Fruit fly (Drosophila melanogaster) whole organism, embryonic: ENCODE measurements around the gene CG1896.

Source experiments
- Ada2b ChIP-seq: fragments of 200-800 bp; sonication (Bioruptor generic); IDR thresholded peaks from 2 replicates; pipeline ENCODE4 v1.3.6; 2022; ENCODE audit warnings: missing biosample characterization, missing genetic modification characterization
- Atf3 ChIP-seq: fragments of 200-800 bp; sonication (Bioruptor generic); optimal IDR thresholded peaks from 3 replicates; lab custom pipeline; 2016; ENCODE audit warnings: missing biosample characterization, missing genetic modification characterization
- BtbVII ChIP-seq: fragments of 200-800 bp; sonication (Bioruptor generic); optimal IDR thresholded peaks from 3 replicates; lab custom pipeline; 2017; ENCODE audit warnings: missing biosample characterization, mild to moderate bottlenecking, missing genetic modification characterization
- CG12104 ChIP-seq: fragments of 200-800 bp; sonication (Bioruptor generic); optimal IDR thresholded peaks from 3 replicates; lab custom pipeline; 2016; ENCODE audit warnings: missing biosample characterization, missing genetic modification characterization
- CG12219 ChIP-seq: fragments of 200-800 bp; sonication (Bioruptor generic); optimal IDR thresholded peaks from 3 replicates; lab custom pipeline; 2018; ENCODE audit warnings: missing biosample characterization, mild to moderate bottlenecking, missing genetic modification characterization
- CG12299 ChIP-seq: fragments of 200-800 bp; sonication (Bioruptor generic); optimal IDR thresholded peaks from 2 replicates; lab custom pipeline; 2018; ENCODE audit warnings: missing biosample characterization, mild to moderate bottlenecking, missing genetic modification characterization
- CG14441 ChIP-seq: fragments of 200-800 bp; sonication (Bioruptor generic); IDR thresholded peaks from 2 replicates; pipeline ENCODE4 v1.3.6; 2022; ENCODE audit warnings: missing biosample characterization, missing genetic modification characterization
- CG15073 ChIP-seq: fragments of 200-800 bp; sonication (Bioruptor generic); optimal IDR thresholded peaks from 2 replicates; lab custom pipeline; 2016; ENCODE audit warnings: missing biosample characterization, missing genetic modification characterization
- CG16779 ChIP-seq: fragments of 200-800 bp; sonication (Bioruptor generic); IDR thresholded peaks from 2 replicates; pipeline ENCODE4 v1.3.6; 2022; ENCODE audit warnings: missing biosample characterization, missing genetic modification characterization
- CG17568 ChIP-seq: fragments of 200-800 bp; sonication (Bioruptor generic); optimal IDR thresholded peaks from 2 replicates; lab custom pipeline; 2018; ENCODE audit warnings: missing biosample characterization, mild to moderate bottlenecking, missing genetic modification characterization, moderate library complexity
- CG18011 ChIP-seq: fragments of 200-800 bp; sonication (Bioruptor generic); optimal IDR thresholded peaks from 2 replicates; lab custom pipeline; 2017; ENCODE audit warnings: missing biosample characterization, missing genetic modification characterization, mild to moderate bottlenecking, moderate library complexity, missing genotype
- CG3726 ChIP-seq: fragments of 200-800 bp; sonication (Bioruptor generic); IDR thresholded peaks from 3 replicates; pipeline ENCODE4, ENCODE4 v1.3.6; 2022; ENCODE audit warnings: missing biosample characterization, missing genetic modification characterization
- CG42726 ChIP-seq: fragments of 200-800 bp; sonication (Bioruptor generic); IDR thresholded peaks from 2 replicates; pipeline ENCODE4 v1.3.6; 2022; ENCODE audit warnings: missing biosample characterization, missing genetic modification characterization; ENCODE audit not compliant: partially characterized antibody
- CG4730 ChIP-seq: fragments of 200-800 bp; sonication (Bioruptor generic); IDR thresholded peaks from 2 replicates; pipeline ENCODE4 v1.3.6; 2022; ENCODE audit warnings: missing biosample characterization, missing genetic modification characterization
- CG6765 ChIP-seq: fragments of 200-800 bp; sonication (Bioruptor generic); optimal IDR thresholded peaks from 3 replicates; lab custom pipeline; 2017; ENCODE audit warnings: missing biosample characterization, mild to moderate bottlenecking, missing genetic modification characterization
- CG7271 ChIP-seq: fragments of 200-800 bp; sonication (Bioruptor generic); optimal IDR thresholded peaks from 2 replicates; lab custom pipeline; 2018; ENCODE audit warnings: missing biosample characterization, mild to moderate bottlenecking, missing genetic modification characterization, moderate library complexity
- CG7357 ChIP-seq: fragments of 200-800 bp; sonication (Bioruptor generic); IDR thresholded peaks from 3 replicates; pipeline ENCODE4 v1.3.6; 2022; ENCODE audit warnings: missing biosample characterization, missing genetic modification characterization
- CG7786 ChIP-seq: fragments of 200-800 bp; sonication (Bioruptor generic); optimal IDR thresholded peaks from 2 replicates; lab custom pipeline; 2016; ENCODE audit warnings: missing biosample characterization, missing genetic modification characterization
- CG8359 ChIP-seq: fragments of 200-800 bp; sonication (Bioruptor generic); optimal IDR thresholded peaks from 2 replicates; lab custom pipeline; 2017; ENCODE audit warnings: missing biosample characterization, mild to moderate bottlenecking, missing genetic modification characterization, borderline replicate concordance
- CG8924 ChIP-seq: fragments of 200-800 bp; optimal IDR thresholded peaks from 3 replicates; lab custom pipeline; 2019; ENCODE audit warnings: missing biosample characterization, mild to moderate bottlenecking, missing genetic modification characterization, moderate library complexity
- CG9797 ChIP-seq: fragments of 200-800 bp; sonication (Bioruptor generic); optimal IDR thresholded peaks from 3 replicates; lab custom pipeline; 2018; ENCODE audit warnings: missing biosample characterization, mild to moderate bottlenecking, missing genetic modification characterization
- CG9817 ChIP-seq: fragments of 200-800 bp; sonication (Bioruptor generic); optimal IDR thresholded peaks from 2 replicates; lab custom pipeline; 2018; ENCODE audit warnings: missing biosample characterization, mild to moderate bottlenecking, missing genetic modification characterization, moderate library complexity
- Dad ChIP-seq: fragments of 200-800 bp; sonication (Bioruptor generic); optimal IDR thresholded peaks from 3 replicates; lab custom pipeline; 2016; ENCODE audit warnings: missing biosample characterization, missing genetic modification characterization
- Doc2 ChIP-seq: fragments of 200-800 bp; sonication (Bioruptor generic); IDR thresholded peaks from 2 replicates; pipeline ENCODE4 v1.3.6; 2022; ENCODE audit warnings: missing biosample characterization, missing genetic modification characterization
- Doc3 ChIP-seq: fragments of 200-800 bp; sonication (Bioruptor generic); IDR thresholded peaks from 3 replicates; pipeline ENCODE4 v1.3.6; 2022; ENCODE audit warnings: missing biosample characterization, missing genetic modification characterization; ENCODE audit not compliant: partially characterized antibody
- Dref ChIP-seq: fragments of 200-800 bp; sonication (Bioruptor generic); IDR thresholded peaks from 2 replicates; pipeline ENCODE4 v1.3.6; 2022; ENCODE audit warnings: missing biosample characterization, missing genetic modification characterization
- E2f2 ChIP-seq: fragments of 200-800 bp; sonication (Bioruptor generic); IDR thresholded peaks from 2 replicates; pipeline ENCODE4 v1.3.6; 2022; ENCODE audit warnings: missing biosample characterization, missing genetic modification characterization
- ERR ChIP-seq: fragments of 200-800 bp; sonication (Bioruptor generic); optimal IDR thresholded peaks from 2 replicates; lab custom pipeline; 2016; ENCODE audit warnings: missing biosample characterization, missing genetic modification characterization
- Max ChIP-seq: fragments of 200-800 bp; sonication (Bioruptor generic); optimal IDR thresholded peaks from 2 replicates; lab custom pipeline; 2016; ENCODE audit warnings: missing biosample characterization, mild to moderate bottlenecking, missing genetic modification characterization
- Myb ChIP-seq: fragments of 200-800 bp; sonication (Bioruptor generic); optimal IDR thresholded peaks from 2 replicates; lab custom pipeline; 2016; ENCODE audit warnings: missing biosample characterization, missing genetic modification characterization
- Opbp ChIP-seq: fragments of 200-800 bp; sonication (Bioruptor generic); IDR thresholded peaks from 3 replicates; pipeline ENCODE4 v1.3.6; 2022; ENCODE audit warnings: missing biosample characterization, missing genetic modification characterization; ENCODE audit not compliant: partially characterized antibody
- Sin3A ChIP-seq: fragments of >200 bp; optimal IDR thresholded peaks from 2 replicates; lab custom pipeline; 2018
- Sry-β ChIP-seq: fragments of 200-800 bp; sonication (Bioruptor generic); optimal IDR thresholded peaks from 2 replicates; lab custom pipeline; 2018; ENCODE audit warnings: missing biosample characterization, mild to moderate bottlenecking, missing genetic modification characterization, moderate library complexity
- Sry-δ ChIP-seq: fragments of 200-800 bp; sonication (Bioruptor generic); optimal IDR thresholded peaks from 2 replicates; lab custom pipeline; 2016; ENCODE audit warnings: missing biosample characterization, missing genetic modification characterization
- ab ChIP-seq: fragments of 200-800 bp; sonication (Bioruptor generic); optimal IDR thresholded peaks from 2 replicates; lab custom pipeline; 2016; ENCODE audit warnings: missing biosample characterization, missing genetic modification characterization
- ato ChIP-seq: fragments of 200-800 bp; sonication (Bioruptor generic); IDR thresholded peaks from 2 replicates; pipeline ENCODE4 v1.3.6; 2022; ENCODE audit warnings: missing biosample characterization, missing genetic modification characterization; ENCODE audit not compliant: partially characterized antibody
- da ChIP-seq: fragments of 200-800 bp; sonication (Bioruptor generic); optimal IDR thresholded peaks from 2 replicates; lab custom pipeline; 2016; ENCODE audit warnings: missing biosample characterization, missing genetic modification characterization
- dimm ChIP-seq: fragments of 200-800 bp; sonication (Bioruptor generic); IDR thresholded peaks from 2 replicates; pipeline ENCODE4 v1.3.6; 2022; ENCODE audit warnings: missing biosample characterization, missing genetic modification characterization
- dmrt99B ChIP-seq: fragments of 200-800 bp; sonication (Bioruptor generic); optimal IDR thresholded peaks from 2 replicates; lab custom pipeline; 2018; ENCODE audit warnings: missing biosample characterization, mild to moderate bottlenecking, missing genetic modification characterization, moderate library complexity
- esg ChIP-seq: fragments of 200-800 bp; sonication (Bioruptor generic); conservative IDR thresholded peaks from 2 replicates; pipeline ENCODE4 v1.3.6; 2022; ENCODE audit warnings: missing biosample characterization, missing genetic modification characterization
- fd96Cb ChIP-seq: fragments of 200-800 bp; sonication (Bioruptor generic); optimal IDR thresholded peaks from 2 replicates; lab custom pipeline; 2018; ENCODE audit warnings: missing biosample characterization, mild to moderate bottlenecking, missing genetic modification characterization, moderate library complexity
- h ChIP-seq: fragments of >200 bp; optimal IDR thresholded peaks from 2 replicates; lab custom pipeline; 2017
- inv ChIP-seq: fragments of 200-800 bp; sonication (Bioruptor generic); IDR thresholded peaks from 2 replicates; pipeline ENCODE4 v1.3.6; 2022; ENCODE audit warnings: missing biosample characterization, missing genetic modification characterization; ENCODE audit not compliant: partially characterized antibody
- sens-2 ChIP-seq: fragments of 200-800 bp; sonication (Bioruptor generic); IDR thresholded peaks from 2 replicates; pipeline ENCODE4 v1.3.6; 2022; ENCODE audit warnings: missing biosample characterization, missing genetic modification characterization
- seq ChIP-seq: fragments of 200-800 bp; sonication (Bioruptor generic); IDR thresholded peaks from 2 replicates; pipeline ENCODE4 v1.3.6; 2022; ENCODE audit warnings: missing biosample characterization, missing genetic modification characterization
- ssp ChIP-seq: fragments of 200-800 bp; sonication (Bioruptor generic); IDR thresholded peaks from 2 replicates; pipeline ENCODE4 v1.3.6; 2022; ENCODE audit warnings: missing biosample characterization, missing genetic modification characterization
- stwl ChIP-seq: fragments of 200-800 bp; sonication (Bioruptor generic); optimal IDR thresholded peaks from 3 replicates; lab custom pipeline; 2018; ENCODE audit warnings: missing biosample characterization, mild to moderate bottlenecking, missing genetic modification characterization, moderate library complexity
- sug ChIP-seq: fragments of 200-800 bp; optimal IDR thresholded peaks from 2 replicates; lab custom pipeline; 2019; ENCODE audit warnings: missing biosample characterization, mild to moderate bottlenecking, missing genetic modification characterization, moderate library complexity
- tap ChIP-seq: fragments of 200-800 bp; optimal IDR thresholded peaks from 3 replicates; lab custom pipeline; 2019; ENCODE audit warnings: missing biosample characterization, mild to moderate bottlenecking, missing genetic modification characterization, moderate library complexity
- vfl ChIP-seq: fragments of 200-800 bp; sonication (Bioruptor generic); optimal IDR thresholded peaks from 2 replicates; lab custom pipeline; 2016; ENCODE audit warnings: missing biosample characterization, missing genetic modification characterization
- zen ChIP-seq: fragments of 200-800 bp; sonication (Bioruptor generic); optimal IDR thresholded peaks from 3 replicates; lab custom pipeline; 2018; ENCODE audit warnings: missing biosample characterization, mild to moderate bottlenecking, missing genetic modification characterization, moderate library complexity

The CG1896 gene

DNA sequence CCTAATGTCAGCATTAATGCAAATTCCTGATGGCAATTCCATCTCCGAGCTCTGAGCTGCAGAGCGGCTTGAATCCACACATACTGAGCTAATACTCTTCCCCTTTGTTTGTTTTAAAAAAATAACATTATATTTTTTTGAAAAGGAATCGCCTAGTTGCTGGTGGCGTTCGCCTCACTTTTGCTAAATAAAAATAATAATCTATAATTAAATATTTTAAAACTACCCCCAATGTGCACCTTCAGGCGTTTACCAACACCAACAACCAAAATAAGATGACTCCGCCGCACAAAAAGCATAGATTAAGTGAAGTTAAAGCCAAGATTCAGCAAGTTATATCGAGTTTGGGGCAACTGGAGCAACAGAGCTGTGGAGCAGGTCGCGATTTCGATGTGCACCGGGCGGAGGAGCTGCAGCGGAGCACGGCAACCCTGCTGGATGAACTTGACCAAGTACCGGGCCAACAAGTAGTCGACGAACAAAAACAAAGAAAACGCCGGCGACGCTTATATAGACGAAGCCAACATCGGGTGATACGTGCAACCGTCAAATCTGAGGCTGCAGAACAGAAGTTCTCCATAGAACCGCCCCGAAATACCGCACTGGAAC is at the start of gene CG1896 (continued):
- TF ChIP-seq CG17568 = no peak
- TF ChIP-seq CG18011 (GFP tag; lab: Kevin White, UChicago) = peak; percentile 26
- no peak for TF ChIP-seq Sry-β (GFP tag; lab: Kevin White, UChicago)
- TF ChIP-seq vfl = no peak
- TF ChIP-seq Doc3 (GFP tag; lab: Robert Waterston, UW) = no peak
- no peak for TF ChIP-seq h (lab: Kevin White, UChicago)
- TF ChIP-seq CG42726 (GFP tag; lab: Robert Waterston, UW) = no peak
- TF ChIP-seq seq = peak; percentile 71
- TF ChIP-seq sens-2 (GFP tag; lab: Robert Waterston, UW) = no peak
- no peak for TF ChIP-seq CG12299 (tag; lab: Kevin White, UChicago)
- peak; percentile 30 for TF ChIP-seq Max (GFP tag; lab: Kevin White, UChicago)
- TF ChIP-seq Myb = no peak
- TF ChIP-seq Doc2 (GFP tag; lab: Robert Waterston, UW) = no peak
- peak; percentile 24; the same call in 1 of the 2 replicates for TF ChIP-seq ssp
- TF ChIP-seq CG4730 (GFP tag; lab: Robert Waterston, UW) = no peak
- no peak for TF ChIP-seq CG6765 (GFP tag; lab: Kevin White, UChicago)
- TF ChIP-seq esg = 0 out of 2 replicates have a peak, but pooled peaks have one; percentile 15
- no peak for TF ChIP-seq ab (GFP tag; lab: Kevin White, UChicago)
- TF ChIP-seq Atf3 = no peak
- no peak for TF ChIP-seq ERR (GFP tag; lab: Kevin White, UChicago)
- TF ChIP-seq ato (GFP tag; lab: Robert Waterston, UW) = no peak
- peak; percentile 25 for TF ChIP-seq CG12104
- TF ChIP-seq CG7786 (GFP tag; lab: Kevin White, UChicago) = no peak
- TF ChIP-seq CG16779 (GFP tag; lab: Robert Waterston, UW) = no peak
- no peak for TF ChIP-seq E2f2 (GFP tag; lab: Robert Waterston, UW)
- TF ChIP-seq CG14441 (GFP tag; lab: Robert Waterston, UW) = peak; percentile 46; the same call in 1 of the 2 replicates
- TF ChIP-seq Opbp (GFP tag; lab: Robert Waterston, UW) = no peak
- TF ChIP-seq sug (tag; lab: Kevin White, UChicago) = peak; percentile 20
- peak; percentile 26 for TF ChIP-seq fd96Cb
- TF ChIP-seq CG9797 (GFP tag; lab: Kevin White, UChicago) = no peak
- TF ChIP-seq CG8924 (tag; lab: Kevin White, UChicago) = peak; percentile 60
- no peak for TF ChIP-seq BtbVII (GFP tag; lab: Kevin White, UChicago)
- TF ChIP-seq CG9817 (tag; lab: Kevin White, UChicago) = no peak
- TF ChIP-seq tap (tag; lab: Kevin White, UChicago) = no peak
- TF ChIP-seq CG8359 = no peak
- TF ChIP-seq Sin3A = no peak
- TF ChIP-seq dimm = no peak
- TF ChIP-seq zen (tag; lab: Kevin White, UChicago) = no peak
- no peak for TF ChIP-seq CG12219 (GFP tag; lab: Kevin White, UChicago)
- peak; percentile 59 for TF ChIP-seq stwl
- TF ChIP-seq CG15073 = no peak
- no peak for TF ChIP-seq inv
- 0 out of 3 replicates have a peak, but pooled peaks have one; percentile 30 for TF ChIP-seq CG7357 (GFP tag; lab: Robert Waterston, UW)
- TF ChIP-seq dmrt99B = peak; percentile 44
- no peak for TF ChIP-seq CG7271 (tag; lab: Kevin White, UChicago)
- TF ChIP-seq CG3726 = no peak
- no peak for TF ChIP-seq Sry-δ
- TF ChIP-seq Ada2b = 0 out of 2 replicates have a peak, but pooled peaks have one; percentile 32
- TF ChIP-seq Dad = no peak
- TF ChIP-seq Dref = no peak
- no peak for TF ChIP-seq da (GFP tag; lab: Kevin White, UChicago)
